Fruit fly (Drosophila melanogaster) whole organism, adult: ENCODE data around the gene CheA75a.

Source experiments
- CG11617 ChIP-seq: fragments of 200-800 bp; sonication (Bioruptor generic); optimal IDR thresholded peaks from 2 replicates; lab custom pipeline; 2017; ENCODE audit warnings: mild to moderate bottlenecking, missing biosample characterization, missing genetic modification reagents, missing genetic modification characterization
- CG12768 ChIP-seq: fragments of 200-800 bp; sonication (Bioruptor generic); optimal IDR thresholded peaks from 2 replicates; lab custom pipeline; 2017; ENCODE audit warnings: missing biosample characterization, missing genetic modification characterization, mild to moderate bottlenecking, moderate library complexity, missing genetic modification reagents
- CG1620 ChIP-seq: fragments of 200-800 bp; sonication (Bioruptor generic); optimal IDR thresholded peaks from 2 replicates; lab custom pipeline; 2016; ENCODE audit warnings: missing biosample characterization, missing genetic modification characterization
- CG33017 ChIP-seq: fragments of 200-800 bp; sonication (Bioruptor generic); optimal IDR thresholded peaks from 2 replicates; lab custom pipeline; 2018; ENCODE audit warnings: missing biosample characterization, mild to moderate bottlenecking, missing genetic modification characterization, moderate library complexity
- CG5204 ChIP-seq: fragments of 200-800 bp; sonication (Bioruptor generic); optimal IDR thresholded peaks from 2 replicates; lab custom pipeline; 2016; ENCODE audit warnings: missing biosample characterization, missing genetic modification characterization
- CG7045 ChIP-seq: fragments of 200-800 bp; sonication (Bioruptor generic); optimal IDR thresholded peaks from 2 replicates; lab custom pipeline; 2017; ENCODE audit warnings: missing biosample characterization, mild to moderate bottlenecking, missing genetic modification characterization
- Clk ChIP-seq: fragments of 200-800 bp; sonication (Bioruptor generic); optimal IDR thresholded peaks from 2 replicates; lab custom pipeline; 2017; ENCODE audit warnings: missing biosample characterization, missing genetic modification characterization
- Hr96 ChIP-seq: fragments of 200-800 bp; sonication (Bioruptor generic); optimal IDR thresholded peaks from 2 replicates; lab custom pipeline; 2016; ENCODE audit warnings: missing biosample characterization, missing genetic modification characterization
- bab1 ChIP-seq: fragments of 200-800 bp; sonication (Bioruptor generic); optimal IDR thresholded peaks from 3 replicates; lab custom pipeline; 2019; ENCODE audit warnings: missing biosample characterization, mild to moderate bottlenecking, missing genetic modification characterization, moderate library complexity
- cic ChIP-seq: fragments of 200-800 bp; sonication (Bioruptor generic); optimal IDR thresholded peaks from 2 replicates; lab custom pipeline; 2017; ENCODE audit warnings: missing biosample characterization, mild to moderate bottlenecking, missing genetic modification characterization, moderate library complexity
- kay ChIP-seq: fragments of 200-800 bp; sonication (Bioruptor generic); peaks from one replicate; lab custom pipeline; 2016; ENCODE audit warnings: missing biosample characterization, missing genetic modification characterization, borderline replicate concordance
- tj ChIP-seq: fragments of 200-800 bp; sonication (Bioruptor generic); optimal IDR thresholded peaks from 3 replicates; lab custom pipeline; 2017; ENCODE audit warnings: missing biosample characterization, mild to moderate bottlenecking, missing genetic modification characterization, moderate library complexity

DNA sequence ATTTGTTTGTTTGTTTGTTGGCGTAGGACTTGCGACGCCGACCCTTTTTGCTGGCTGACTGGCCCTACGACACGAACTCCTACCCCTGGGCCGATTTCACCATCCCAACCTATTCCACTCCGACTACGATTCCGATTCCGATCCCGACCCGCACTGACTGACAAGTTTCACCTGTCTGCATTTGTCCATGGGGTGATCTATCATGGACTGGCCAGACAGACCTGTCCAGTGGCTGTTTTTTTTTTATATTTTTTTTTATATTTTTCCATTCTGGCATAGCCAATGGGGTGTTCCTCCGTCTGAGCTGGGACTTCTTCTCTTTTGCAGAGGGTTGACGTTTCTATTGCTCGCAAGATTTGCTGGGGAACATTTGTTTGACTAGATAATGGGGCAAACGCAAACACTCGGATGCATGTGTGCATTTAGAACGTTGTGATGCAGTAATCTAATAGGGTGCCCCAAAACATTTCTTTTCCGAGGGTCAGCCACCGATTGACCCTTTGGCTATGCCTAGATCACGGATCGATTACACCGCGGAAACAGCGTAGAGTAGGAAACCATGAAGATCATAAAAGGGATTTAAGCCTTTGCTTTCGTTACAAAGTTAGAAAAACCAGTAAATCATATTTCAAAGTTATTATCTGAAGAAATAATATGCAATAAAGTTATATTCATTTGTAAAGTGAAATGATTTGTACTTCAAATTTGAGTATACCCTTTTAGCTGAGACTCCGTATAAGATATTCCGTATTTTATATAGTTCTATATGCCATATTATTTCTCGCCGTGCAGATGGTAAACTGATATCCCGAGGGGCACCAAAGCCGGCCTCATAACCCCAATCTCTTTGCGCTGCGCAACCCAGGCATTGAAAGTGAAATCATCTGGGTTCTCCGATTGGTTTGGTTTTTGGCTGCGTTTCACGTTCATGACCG, 26.2 kb upstream of the CheA75a start:
- TF ChIP-seq CG12768 (no peak), Hr96 (GFP tag; lab: Kevin White, UChicago) (no peak), CG7045 (no peak), Clk (GFP tag; lab: Kevin White, UChicago) (no peak), kay (no peak), bab1 (GFP tag; lab: Kevin White, UChicago) (no peak), tj (no peak), cic (GFP tag; lab: Kevin White, UChicago) (no peak), CG5204 (no peak), CG33017 (tag; lab: Kevin White, UChicago) (no peak), CG1620 (GFP tag; lab: Kevin White, UChicago) (no peak), CG11617 (GFP tag; lab: Kevin White, UChicago) (no peak)
